Worm (Caenorhabditis elegans) whole organism, L3 larva: ENCODE measurements around the gene T10D4.19.
"Not testable (repeated sequence)": the region's sequence is repeated elsewhere in the genome, so short reads cannot be mapped to it uniquely, and the experiment has no call there.

Experiments
- R02D3.7 ChIP-seq: fragments of 150-350 bp; optimal IDR thresholded peaks from 2 replicates; lab custom pipeline; 2014; ENCODE audit warnings: missing biosample characterization, missing genetic modification characterization
- ZK546.5 ChIP-seq: sonication (generic microtip); optimal IDR thresholded peaks from 2 replicates; lab custom pipeline; 2017; ENCODE audit warnings: missing biosample characterization, missing genetic modification characterization
- aly-2 ChIP-seq: fragments of 150-350 bp; optimal IDR thresholded peaks from 2 replicates; lab custom pipeline; 2014; ENCODE audit warnings: missing biosample characterization, missing genetic modification characterization
- ceh-16 ChIP-seq: sonication (generic microtip); optimal IDR thresholded peaks from 2 replicates; lab custom pipeline; 2017; ENCODE audit warnings: missing biosample characterization, missing genetic modification characterization
- ceh-28 ChIP-seq: fragments of 150-350 bp; optimal IDR thresholded peaks from 2 replicates; lab custom pipeline; 2014; ENCODE audit warnings: missing biosample characterization, missing genetic modification reagents, missing genetic modification characterization
- ceh-82 ChIP-seq: fragments of 150-350 bp; optimal IDR thresholded peaks from 2 replicates; lab custom pipeline; 2014; ENCODE audit warnings: missing biosample characterization, missing genetic modification characterization
- daf-12 ChIP-seq: fragments of 150-350 bp; optimal IDR thresholded peaks from 2 replicates; lab custom pipeline; 2014; ENCODE audit warnings: missing biosample characterization, missing genetic modification reagents, missing genetic modification characterization
- egl-27 ChIP-seq: sonication (generic microtip); optimal IDR thresholded peaks from 4 replicates; lab custom pipeline; 2017; ENCODE audit warnings: missing biosample characterization, missing genetic modification reagents, missing genetic modification characterization
- egl-5 ChIP-seq: fragments of 150-350 bp; optimal IDR thresholded peaks from 2 replicates; lab custom pipeline; 2017; ENCODE audit warnings: missing biosample characterization, missing genetic modification reagents, missing genetic modification characterization, inconsistent platforms
- elt-2 ChIP-seq: sonication (generic microtip); optimal IDR thresholded peaks from 2 replicates; lab custom pipeline; 2016; ENCODE audit warnings: missing genetic modification reagents, mild to moderate bottlenecking, missing genetic modification characterization, missing compliant biosample characterization
- fkh-10 ChIP-seq: sonication (generic microtip); optimal IDR thresholded peaks from 2 replicates; lab custom pipeline; 2017; ENCODE audit warnings: missing biosample characterization, missing genetic modification reagents, missing genetic modification characterization
- fkh-2 ChIP-seq: fragments of 150-350 bp; optimal IDR thresholded peaks from 2 replicates; lab custom pipeline; 2014; ENCODE audit warnings: missing biosample characterization, missing genetic modification reagents, missing genetic modification characterization
- fos-1 ChIP-seq: fragments of 150-350 bp; optimal IDR thresholded peaks from 2 replicates; lab custom pipeline; 2014; ENCODE audit warnings: missing biosample characterization, missing genetic modification characterization
- hmg-11 ChIP-seq: sonication (generic microtip); optimal IDR thresholded peaks from 2 replicates; lab custom pipeline; 2016; ENCODE audit warnings: missing genetic modification characterization, missing compliant biosample characterization
- jun-1 ChIP-seq: fragments of 150-350 bp; optimal IDR thresholded peaks from 2 replicates; lab custom pipeline; 2014; ENCODE audit warnings: missing biosample characterization, missing genetic modification reagents, missing genetic modification characterization
- lin-15B ChIP-seq: fragments of 150-350 bp; optimal IDR thresholded peaks from 2 replicates; lab custom pipeline; 2014; ENCODE audit warnings: missing biosample characterization, missing genetic modification characterization
- lsy-12 ChIP-seq: sonication (generic microtip); optimal IDR thresholded peaks from 2 replicates; lab custom pipeline; 2016; ENCODE audit warnings: mild to moderate bottlenecking, missing genetic modification characterization, missing compliant biosample characterization
- nhr-11 ChIP-seq: fragments of 150-350 bp; optimal IDR thresholded peaks from 2 replicates; lab custom pipeline; 2014; ENCODE audit warnings: missing biosample characterization, missing genetic modification characterization
- nhr-12 ChIP-seq: fragments of 150-350 bp; optimal IDR thresholded peaks from 2 replicates; lab custom pipeline; 2014; ENCODE audit warnings: missing biosample characterization, missing genetic modification characterization
- nhr-237 ChIP-seq: fragments of 150-350 bp; optimal IDR thresholded peaks from 2 replicates; lab custom pipeline; 2014; ENCODE audit warnings: missing biosample characterization, missing genetic modification characterization
- nhr-25 ChIP-seq: sonication (generic microtip); optimal IDR thresholded peaks from 2 replicates; lab custom pipeline; 2017; ENCODE audit warnings: missing biosample characterization, missing genetic modification characterization
- nhr-28 ChIP-seq: fragments of 150-350 bp; optimal IDR thresholded peaks from 2 replicates; lab custom pipeline; 2014; ENCODE audit warnings: missing biosample characterization, missing genetic modification characterization
- nhr-67 ChIP-seq: fragments of 150-350 bp; optimal IDR thresholded peaks from 2 replicates; lab custom pipeline; 2014; ENCODE audit warnings: missing biosample characterization, missing genetic modification characterization
- nhr-76 ChIP-seq: fragments of 150-350 bp; sonication (generic microtip); optimal IDR thresholded peaks from 5 replicates; lab custom pipeline; 2014; ENCODE audit warnings: missing biosample characterization, missing genetic modification characterization
- pqm-1 ChIP-seq: fragments of 150-350 bp; optimal IDR thresholded peaks from 2 replicates; lab custom pipeline; 2017; ENCODE audit warnings: missing biosample characterization, missing genetic modification characterization, inconsistent platforms
- skn-1 ChIP-seq: fragments of 150-350 bp; optimal IDR thresholded peaks from 2 replicates; lab custom pipeline; 2014; ENCODE audit warnings: missing biosample characterization, missing genetic modification characterization
- tbx-2 ChIP-seq: sonication (generic microtip); optimal IDR thresholded peaks from 2 replicates; lab custom pipeline; 2016; ENCODE audit warnings: mild to moderate bottlenecking, missing genetic modification characterization, missing compliant biosample characterization
- ztf-11 ChIP-seq: fragments of 150-350 bp; optimal IDR thresholded peaks from 2 replicates; lab custom pipeline; 2014; ENCODE audit warnings: missing biosample characterization, missing genetic modification characterization

Gene T10D4.19

DNA sequence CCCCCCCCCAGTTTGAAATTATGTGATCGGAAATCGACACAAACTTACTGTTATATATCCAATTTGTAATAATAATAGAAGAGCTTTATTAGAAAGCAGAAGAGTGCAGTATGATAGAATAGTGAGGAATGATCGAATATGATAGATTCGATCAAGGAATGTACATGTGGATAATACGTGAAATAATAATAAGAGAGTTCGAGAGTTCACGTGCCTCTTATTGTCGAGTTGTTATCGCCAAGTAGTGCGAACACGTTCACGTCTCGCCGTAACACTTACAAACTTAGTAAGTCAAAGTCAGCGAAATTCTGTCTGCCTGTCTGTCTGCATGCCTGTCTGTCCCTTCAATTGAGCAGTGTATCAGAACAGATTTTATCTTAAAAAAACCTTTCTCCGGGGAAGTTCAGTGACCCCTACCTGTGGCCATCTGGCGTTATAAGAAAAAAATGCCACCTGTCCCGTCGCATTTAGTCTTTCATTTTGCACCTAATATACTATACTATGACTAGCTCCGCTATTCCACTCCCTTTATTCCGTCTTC lies 31.7 kb downstream of the T10D4.19 start, which contains the start of the genes Y27F2A.6 and Y27F2A.8:
Gene Y27F2A.6 (minus strand): TSS at position 101 of the 541 bp plus-strand sequence.
Gene Y27F2A.8 (plus strand): TSS at position 491 of the 541 bp plus-strand sequence.
- TF ChIP-seq nhr-28 (tag; lab: Kevin White, UChicago); aly-2; pqm-1 (tag; lab: Kevin White, UChicago): not testable (repeated sequence)

DNA sequence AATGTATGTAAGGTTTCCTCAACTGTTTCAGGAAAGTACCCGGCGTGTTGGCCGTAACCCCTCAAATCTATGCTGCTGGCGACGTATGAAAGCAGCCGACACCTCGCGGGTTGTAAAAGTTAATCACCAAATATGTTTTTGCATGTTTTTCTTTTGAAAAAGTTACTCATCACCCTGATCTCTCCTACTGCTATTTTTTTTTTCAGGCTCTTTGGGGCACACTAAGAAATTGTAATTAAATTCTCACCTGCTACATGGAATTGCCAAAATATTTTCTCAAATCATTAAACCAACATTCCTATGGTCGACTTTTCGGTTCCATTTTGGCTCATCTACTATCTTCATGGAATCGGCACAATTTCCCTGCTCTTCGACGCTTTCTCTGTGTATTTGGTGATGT lies 33.1 kb downstream of the T10D4.19 start, which contains the start of gene sri-78:
Gene sri-78 (plus strand): TSS at position 301 of the 400 bp plus-strand sequence.
- TF ChIP-seq ceh-28 (tag; lab: Kevin White, UChicago); elt-2 (tag; lab: Kevin White, UChicago); aly-2: not testable (repeated sequence)

DNA sequence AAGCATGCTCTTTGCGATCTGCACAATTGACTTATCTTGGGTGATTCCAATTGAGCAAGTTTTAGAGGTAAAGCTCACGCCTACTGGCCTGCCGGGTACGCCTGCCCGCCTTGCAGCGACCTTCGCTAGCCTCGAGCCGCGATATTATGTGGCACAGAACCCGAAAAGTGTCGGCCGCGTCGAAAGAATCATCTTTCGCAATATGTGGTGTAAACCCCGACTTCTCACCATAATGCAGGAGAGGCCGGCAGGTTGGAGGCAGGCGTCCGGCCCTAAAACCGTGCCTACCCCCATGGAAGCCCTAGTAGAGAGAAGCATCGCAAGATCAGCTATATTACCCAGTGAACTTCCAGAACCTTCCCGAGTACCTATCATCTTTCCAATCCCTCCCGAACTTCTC lies 34.1 kb downstream of the T10D4.19 start:
- TF ChIP-seq nhr-25 (tag; lab: Kevin White, UChicago) (no peak), egl-5 (tag; lab: Kevin White, UChicago) (no peak), ceh-82 (tag; lab: Kevin White, UChicago) (no peak), ceh-16 (tag; lab: Kevin White, UChicago) (no peak), skn-1 (tag; lab: Kevin White, UChicago) (no peak), egl-27 (tag; lab: Kevin White, UChicago) (no peak)

DNA sequence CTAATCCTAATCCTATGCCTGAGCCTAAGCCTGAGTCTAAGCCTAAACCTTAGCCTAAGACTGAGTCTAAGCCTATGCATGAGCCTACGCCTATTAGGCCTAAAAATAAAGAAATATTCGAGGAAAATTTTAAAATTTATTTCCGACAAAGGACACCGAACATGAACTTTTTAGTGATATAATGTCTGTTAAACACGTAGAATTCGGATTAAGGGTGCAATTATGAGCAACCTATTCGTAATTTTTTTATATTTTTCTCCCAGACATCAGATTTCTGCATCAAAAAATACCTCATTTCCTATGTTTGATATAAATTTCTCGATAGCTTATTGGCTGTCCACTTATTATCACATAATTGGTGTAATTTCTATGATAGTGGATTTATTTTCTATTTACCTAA lies 37.3 kb downstream of the T10D4.19 start, which contains the start of gene Y27F2A.11:
Gene Y27F2A.11 (plus strand): TSS at position 301 of the 400 bp plus-strand sequence.
- not testable (repeated sequence) for TF ChIP-seq aly-2; nhr-237 (tag; lab: Kevin White, UChicago); ZK546.5 (tag; lab: Kevin White, UChicago)

DNA sequence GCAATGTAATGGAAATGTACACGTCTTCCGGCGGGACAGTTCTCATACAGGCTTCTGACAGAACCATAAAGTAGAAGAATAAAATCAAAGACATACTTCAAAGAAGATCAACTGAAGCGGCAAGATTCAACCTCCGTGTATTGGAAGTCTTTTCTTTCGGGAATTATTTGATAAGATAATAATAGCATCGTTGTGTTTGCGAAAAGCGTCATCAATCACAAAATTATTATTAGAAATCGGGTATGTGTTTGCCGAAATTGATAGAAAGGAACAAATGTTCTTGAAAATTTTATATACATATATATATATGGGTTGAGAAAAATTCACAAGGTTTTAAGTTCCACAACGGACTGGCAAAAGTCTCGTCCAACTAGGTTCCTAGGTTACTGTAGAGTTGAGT lies 39.8 kb downstream of the T10D4.19 start, which contains the start of gene Y27F2A.9:
Gene Y27F2A.9 (minus strand): TSS at position 101 of the 400 bp plus-strand sequence.
- TF ChIP-seq ceh-16, egl-5, skn-1 (tag; lab: Kevin White, UChicago): not testable (repeated sequence)
- TF ChIP-seq, all 47 proteins: peak for 0; not testable (repeated sequence) for 47

DNA sequence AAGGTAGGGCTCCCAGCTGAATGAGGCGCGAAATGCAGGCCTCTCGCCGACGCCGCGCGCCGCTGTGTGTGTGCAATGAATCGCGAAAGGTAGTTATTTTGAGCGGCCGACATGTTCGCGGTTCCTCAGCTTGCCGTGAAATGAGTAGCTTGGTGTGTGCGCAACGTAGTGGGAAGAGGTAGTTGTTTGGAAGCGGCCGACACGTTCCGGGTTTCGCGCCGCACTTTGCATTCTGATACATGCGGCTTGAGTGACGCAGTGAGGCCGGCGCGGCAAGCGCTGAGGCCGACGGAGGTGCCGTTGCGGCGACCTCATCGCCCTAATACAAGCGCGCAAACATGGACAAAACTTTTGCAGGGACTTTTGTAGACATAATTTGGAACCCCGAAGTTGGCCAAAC lies 44.0 kb downstream of the T10D4.19 start:
- TF ChIP-seq nhr-11 (tag; lab: Kevin White, UChicago) = no peak
- TF ChIP-seq fkh-10 = no peak
- TF ChIP-seq aly-2 = no peak
- TF ChIP-seq ceh-16 (tag; lab: Kevin White, UChicago) = no peak
- TF ChIP-seq ztf-11 (tag; lab: Kevin White, UChicago) = no peak
- no peak for TF ChIP-seq hmg-11 (tag; lab: Kevin White, UChicago)
- TF ChIP-seq nhr-12 (tag; lab: Kevin White, UChicago) = no peak
- no peak for TF ChIP-seq pqm-1 (tag; lab: Kevin White, UChicago)
- TF ChIP-seq R02D3.7 (tag; lab: Kevin White, UChicago) = no peak
- no peak for TF ChIP-seq skn-1 (tag; lab: Kevin White, UChicago)
- no peak for TF ChIP-seq ceh-82 (tag; lab: Kevin White, UChicago)
- TF ChIP-seq nhr-67 (tag; lab: Kevin White, UChicago) = no peak
- TF ChIP-seq nhr-76 = no peak
- no peak for TF ChIP-seq elt-2 (tag; lab: Kevin White, UChicago)
- TF ChIP-seq fkh-2 (tag; lab: Kevin White, UChicago) = no peak
- TF ChIP-seq tbx-2 = no peak
- no peak for TF ChIP-seq jun-1
- no peak for TF ChIP-seq lin-15B (tag; lab: Kevin White, UChicago)
- no peak for TF ChIP-seq ceh-28 (tag; lab: Kevin White, UChicago)
- TF ChIP-seq ZK546.5 (tag; lab: Kevin White, UChicago) = no peak

DNA sequence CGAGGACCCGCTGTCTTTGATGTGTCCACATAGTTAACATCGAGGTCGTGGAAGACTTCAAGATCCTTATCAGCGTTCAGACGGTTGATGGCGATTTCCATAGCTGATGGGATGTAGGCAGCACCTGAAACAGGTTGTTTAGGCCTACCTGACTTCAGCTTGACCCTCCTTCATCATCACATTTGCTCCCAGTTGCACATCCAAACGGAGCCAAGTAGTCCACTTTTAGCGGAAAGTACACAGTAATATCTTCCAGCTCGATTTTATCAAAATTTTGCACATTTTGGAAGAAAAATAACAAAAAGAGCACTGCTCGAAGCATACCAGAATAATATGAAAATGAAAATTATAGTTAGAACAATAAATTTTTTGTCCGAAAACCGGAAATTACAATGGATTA lies 45.2 kb downstream of the T10D4.19 start, which contains the start of gene gcy-15:
Gene gcy-15 (minus strand): TSS at position 101 of the 400 bp plus-strand sequence.
- no peak for TF ChIP-seq tbx-2
- no peak for TF ChIP-seq aly-2
- no peak for TF ChIP-seq fos-1 (tag; lab: Kevin White, UChicago)
- no peak for TF ChIP-seq lsy-12 (tag; lab: Kevin White, UChicago)
- no peak for TF ChIP-seq skn-1 (tag; lab: Kevin White, UChicago)
- TF ChIP-seq daf-12 = no peak
